Worm (Caenorhabditis elegans): ENCODE results near the gene cng-1.

The cng-1 gene

ce11 chrV:15071015-15071810 is 39.9 kb upstream of the cng-1 start, which contains the start of gene unc-76 (continued):
- no peak for TF ChIP-seq hpl-2 (GFP tag; optimal IDR thresholded peaks at IDR 0.05)
- TF ChIP-seq unc-98 (GFP tag; IDR thresholded peaks at IDR 0.05): no peak
- peak; percentile 38 to 70 for TF ChIP-seq lin-35 (GFP tag; optimal IDR thresholded peaks at IDR 0.05)
- no peak for TF ChIP-seq ceh-63 (GFP tag; optimal IDR thresholded peaks at IDR 0.05)
- peak; percentile 29 for TF ChIP-seq lin-15B (tag; optimal IDR thresholded peaks at IDR 0.05)
- no peak for TF ChIP-seq C04F5.9 (tag; optimal IDR thresholded peaks at IDR 0.05)
- no peak for TF ChIP-seq tlp-1 (tag; optimal IDR thresholded peaks at IDR 0.05)
- TF ChIP-seq egl-13 (tag; optimal IDR thresholded peaks at IDR 0.05): no peak
- TF ChIP-seq C34B4.2 (tag; optimal IDR thresholded peaks at IDR 0.05): no peak
- peak; percentile 66 for TF ChIP-seq C16A3.4 (tag; optimal IDR thresholded peaks at IDR 0.05)
- TF ChIP-seq nhr-85 (tag): peak; percentile 88
- peak; percentile 80 for TF ChIP-seq xbp-1 (tag; optimal IDR thresholded peaks at IDR 0.05)
- peak; percentile 80 for TF ChIP-seq irx-1 (tag; optimal IDR thresholded peaks at IDR 0.05)
- peak; percentile 13 for TF ChIP-seq nhr-90 (tag; optimal IDR thresholded peaks at IDR 0.05; ENCODE audit: poor library complexity)
- peak; percentile 71 for TF ChIP-seq nhr-77 (tag; optimal IDR thresholded peaks at IDR 0.05)
- TF ChIP-seq swsn-7 (tag; optimal IDR thresholded peaks at IDR 0.05): peak; percentile 90
- TF ChIP-seq sup-37 (GFP tag; optimal IDR thresholded peaks at IDR 0.05): no peak
- peak; percentile 40 for TF ChIP-seq snpc-4 (tag; optimal IDR thresholded peaks at IDR 0.05)
- TF ChIP-seq ama-1 (optimal IDR thresholded peaks at IDR 0.05): no peak
- TF ChIP-seq unc-86 (tag; optimal IDR thresholded peaks at IDR 0.05): peak; percentile 92
- TF ChIP-seq nhr-47 (tag; optimal IDR thresholded peaks at IDR 0.05): peak; percentile 88
- no peak for TF ChIP-seq nhr-12 (tag; optimal IDR thresholded peaks at IDR 0.05)
- no peak for TF ChIP-seq pqm-1 (tag; optimal IDR thresholded peaks at IDR 0.05)
- peak; percentile 95 for TF ChIP-seq rnt-1 (tag; optimal IDR thresholded peaks at IDR 0.05)
- peak; percentile 89 for TF ChIP-seq dsc-1 (tag; optimal IDR thresholded peaks at IDR 0.05)
- no peak for TF ChIP-seq hlh-4 (tag; optimal IDR thresholded peaks at IDR 0.05)
- no peak for TF ChIP-seq ets-5 (GFP tag; IDR thresholded peaks at IDR 0.05)
- TF ChIP-seq ces-1 (GFP tag; optimal IDR thresholded peaks at IDR 0.05): no peak
- peak; percentile 12 for TF ChIP-seq F16B12.6 (tag; optimal IDR thresholded peaks at IDR 0.05)
- TF ChIP-seq vab-15 (tag; optimal IDR thresholded peaks at IDR 0.05): no peak
- TF ChIP-seq jun-1 (tag; optimal IDR thresholded peaks at IDR 0.05): peak; percentile 81
- TF ChIP-seq unc-30 (tag; optimal IDR thresholded peaks at IDR 0.05): no peak
- TF ChIP-seq ceh-90 (tag; optimal IDR thresholded peaks at IDR 0.05): no peak
- peak; percentile 77 for TF ChIP-seq fos-1 (tag; optimal IDR thresholded peaks at IDR 0.05)
- TF ChIP-seq unc-62 (GFP tag; optimal IDR thresholded peaks at IDR 0.05): no peak
- peak; percentile 95 for TF ChIP-seq fkh-8 (tag; optimal IDR thresholded peaks at IDR 0.05)
- peak; percentile 81 for TF ChIP-seq nhr-20 (tag; optimal IDR thresholded peaks at IDR 0.05)
- TF ChIP-seq pax-3 (tag; optimal IDR thresholded peaks at IDR 0.05): peak; percentile 88
- peak; percentile 49 to 84 (median 70) for TF ChIP-seq ceh-82 (tag; optimal IDR thresholded peaks at IDR 0.05)
- no peak for TF ChIP-seq nhr-84 (tag; optimal IDR thresholded peaks at IDR 0.05)
- TF ChIP-seq elt-2 (tag; optimal IDR thresholded peaks at IDR 0.05): no peak
- TF ChIP-seq pag-3 (tag; optimal IDR thresholded peaks at IDR 0.05; ENCODE audit: borderline replicate concordance, insufficient read depth): no peak
- TF ChIP-seq nhr-11 (tag; optimal IDR thresholded peaks at IDR 0.05): peak; percentile 63
- TF ChIP-seq isw-1 (GFP tag; IDR thresholded peaks at IDR 0.05): peak; percentile 68
- no peak for TF ChIP-seq nhr-28 (tag; optimal IDR thresholded peaks at IDR 0.05)
- peak; percentile 19 for TF ChIP-seq unc-130 (tag; optimal IDR thresholded peaks at IDR 0.05)
- TF ChIP-seq blmp-1 (tag; optimal IDR thresholded peaks at IDR 0.05): peak; percentile 36
- TF ChIP-seq efl-3 (GFP tag; optimal IDR thresholded peaks at IDR 0.05): no peak
- no peak for TF ChIP-seq hlh-17 (GFP tag; optimal IDR thresholded peaks at IDR 0.05; ENCODE audit: borderline replicate concordance)
- peak; percentile 58 to 76 for TF ChIP-seq egl-27 (tag; optimal IDR thresholded peaks at IDR 0.05)
- TF ChIP-seq mep-1 (tag; optimal IDR thresholded peaks at IDR 0.05): peak; percentile 92
- TF ChIP-seq ceh-8 (GFP tag; optimal IDR thresholded peaks at IDR 0.05): peak; percentile 58
